Worm (Caenorhabditis elegans): ENCODE measurements around the gene klf-3.

DNA sequence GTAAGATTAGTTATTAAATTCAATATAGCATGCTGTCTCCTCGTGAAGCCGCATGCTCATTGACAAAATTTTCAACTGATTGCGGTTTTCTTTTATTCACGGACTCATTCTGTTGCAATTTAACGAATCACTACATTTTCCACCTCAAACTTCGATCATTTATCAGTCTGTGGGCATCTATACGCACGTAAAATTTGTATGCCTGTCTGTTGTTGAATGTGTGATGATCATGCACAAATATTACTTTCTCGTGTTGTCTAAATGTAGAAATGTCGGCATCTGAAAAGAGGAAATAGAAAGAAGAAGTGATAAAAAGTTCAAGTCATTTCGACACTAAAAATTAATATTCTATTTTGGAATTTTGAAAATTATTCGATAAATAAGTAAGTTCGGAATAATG lies 4.1 kb upstream of the klf-3 start:
- TF ChIP-seq nhr-76 (tag; optimal IDR thresholded peaks at IDR 0.05) = no peak
- TF ChIP-seq ces-1 (GFP tag; optimal IDR thresholded peaks at IDR 0.05) = no peak
